Fruit fly (Drosophila melanogaster) whole organism, embryonic: ENCODE data around the gene Vm34Ca.

Experiments
- CG10209 ChIP-seq: fragments of 200-800 bp; sonication (Bioruptor generic); optimal IDR thresholded peaks from 3 replicates; lab custom pipeline; 2017; ENCODE audit warnings: missing biosample characterization, mild to moderate bottlenecking, missing genetic modification characterization, missing genetic modification reagents
- CG4707 ChIP-seq: fragments of 200-800 bp; sonication (Bioruptor generic); optimal IDR thresholded peaks from 2 replicates; lab custom pipeline; 2018; ENCODE audit warnings: missing biosample characterization, mild to moderate bottlenecking, missing genetic modification characterization, moderate library complexity
- CG6272 ChIP-seq: fragments of 200-800 bp; sonication (Bioruptor generic); IDR thresholded peaks from 2 replicates; pipeline ENCODE4 v1.3.6; 2022; ENCODE audit warnings: missing biosample characterization, missing genetic modification characterization
- CkIIα-i1 ChIP-seq: fragments of 200-800 bp; sonication (Bioruptor generic); IDR thresholded peaks from 2 replicates; pipeline ENCODE4 v1.3.6; 2022; ENCODE audit warnings: missing biosample characterization, missing genetic modification characterization
- Dek ChIP-seq: fragments of 200-800 bp; sonication (Bioruptor generic); optimal IDR thresholded peaks from 3 replicates; lab custom pipeline; 2019; ENCODE audit warnings: missing biosample characterization, mild to moderate bottlenecking, missing genetic modification characterization, moderate library complexity
- ERR ChIP-seq: fragments of 200-800 bp; sonication (Bioruptor generic); optimal IDR thresholded peaks from 2 replicates; lab custom pipeline; 2016; ENCODE audit warnings: missing biosample characterization, missing genetic modification characterization
- Xrp1 ChIP-seq: fragments of 200-800 bp; sonication (Bioruptor generic); IDR thresholded peaks from 2 replicates; pipeline ENCODE4 v1.3.6; 2022; ENCODE audit warnings: missing biosample characterization, missing genetic modification characterization
- fd96Cb ChIP-seq: fragments of 200-800 bp; sonication (Bioruptor generic); optimal IDR thresholded peaks from 2 replicates; lab custom pipeline; 2018; ENCODE audit warnings: missing biosample characterization, mild to moderate bottlenecking, missing genetic modification characterization, moderate library complexity
- maf-S ChIP-seq: fragments of 200-800 bp; sonication (Bioruptor generic); optimal IDR thresholded peaks from 2 replicates; lab custom pipeline; 2016; ENCODE audit warnings: missing biosample characterization, missing genetic modification characterization
- peb ChIP-seq: fragments of 200-800 bp; sonication (Bioruptor generic); IDR thresholded peaks from 2 replicates; pipeline ENCODE4 v1.3.6; 2022; ENCODE audit warnings: missing biosample characterization, missing genetic modification characterization
- schlank ChIP-seq: fragments of 200-800 bp; sonication (Bioruptor generic); optimal IDR thresholded peaks from 2 replicates; lab custom pipeline; 2018; ENCODE audit warnings: missing biosample characterization, mild to moderate bottlenecking, missing genetic modification characterization
- sqz ChIP-seq: fragments of 200-800 bp; sonication (Bioruptor generic); optimal IDR thresholded peaks from 3 replicates; lab custom pipeline; 2018; ENCODE audit warnings: missing biosample characterization, mild to moderate bottlenecking, missing genetic modification characterization

- TF ChIP-seq sqz (GFP tag; lab: Kevin White, UChicago) = peak; percentile 58
- peak; percentile 61 for TF ChIP-seq fd96Cb (tag; lab: Kevin White, UChicago)
- peak; percentile 29 for TF ChIP-seq ERR (GFP tag; lab: Kevin White, UChicago)
- TF ChIP-seq CG4707 (GFP tag; lab: Kevin White, UChicago) = peak; percentile 91
- peak; percentile 78 for TF ChIP-seq Dek
- peak; percentile 77 for TF ChIP-seq CG6272 (GFP tag; lab: Robert Waterston, UW)
- TF ChIP-seq Xrp1 (GFP tag; lab: Robert Waterston, UW) = peak; percentile 86
- TF ChIP-seq CkIIα-i1 (GFP tag; lab: Robert Waterston, UW) = no peak
- TF ChIP-seq peb (GFP tag; lab: Robert Waterston, UW) = peak; percentile 47; the same call in 1 of the 2 replicates
- TF ChIP-seq schlank (tag; lab: Kevin White, UChicago) = peak; percentile 61
- TF ChIP-seq CG10209 (GFP tag; lab: Kevin White, UChicago) = peak; percentile 76
- TF ChIP-seq maf-S (GFP tag; lab: Kevin White, UChicago) = peak; percentile 76
Measured at dm6 chr2L:13368940-13369339, 42.5 kb downstream of the Vm34Ca start, which contains the start of gene CG31855.
